Fruit fly (Drosophila melanogaster) whole organism, embryonic: Measurements from ENCODE around the gene Nph.

ENCODE experiments used
- Fer2 ChIP-seq: fragments of 200-800 bp; sonication (Bioruptor generic); optimal IDR thresholded peaks from 2 replicates; lab custom pipeline; 2018; ENCODE audit warnings: missing biosample characterization, mild to moderate bottlenecking, missing genetic modification characterization, moderate library complexity
- crol ChIP-seq: fragments of 200-800 bp; sonication (Bioruptor generic); IDR thresholded peaks from 2 replicates; pipeline ENCODE4 v1.3.6; 2022; ENCODE audit warnings: missing biosample characterization, missing genetic modification characterization
- sqz ChIP-seq: fragments of 200-800 bp; sonication (Bioruptor generic); optimal IDR thresholded peaks from 3 replicates; lab custom pipeline; 2018; ENCODE audit warnings: missing biosample characterization, mild to moderate bottlenecking, missing genetic modification characterization

dm6 chr3R:30014977-30015514, 10.4 kb upstream of the Nph start, which contains the start of gene CG7920:
- no peak for TF ChIP-seq sqz (GFP tag; lab: Kevin White, UChicago)
- no peak for TF ChIP-seq Fer2
- 0 out of 2 replicates have a peak, but pooled peaks have one; percentile 21 for TF ChIP-seq crol
